Fruit fly (Drosophila melanogaster) whole organism, embryonic: ENCODE results near the gene euc.

Source experiments
- Abd-B ChIP-seq: fragments of 200-800 bp; sonication (Bioruptor generic); optimal IDR thresholded peaks from 2 replicates; lab custom pipeline; 2018; ENCODE audit warnings: missing biosample characterization, mild to moderate bottlenecking, missing genetic modification characterization, moderate library complexity
- CG11504 ChIP-seq: fragments of 200-800 bp; sonication (Bioruptor generic); optimal IDR thresholded peaks from 3 replicates; lab custom pipeline; 2019; ENCODE audit warnings: missing biosample characterization, mild to moderate bottlenecking, missing genetic modification characterization, moderate library complexity
- CG11560 ChIP-seq: fragments of 200-800 bp; sonication (Bioruptor generic); IDR thresholded peaks from 3 replicates; pipeline ENCODE4 v1.3.6; 2022; ENCODE audit warnings: missing biosample characterization, missing genetic modification characterization
- CG12942 ChIP-seq: fragments of 200-800 bp; sonication (Bioruptor generic); optimal IDR thresholded peaks from 3 replicates; lab custom pipeline; 2016; ENCODE audit warnings: missing biosample characterization, missing genetic modification characterization
- CG15011 ChIP-seq: fragments of 200-800 bp; sonication (Bioruptor generic); optimal IDR thresholded peaks from 3 replicates; lab custom pipeline; 2018; ENCODE audit warnings: missing biosample characterization, mild to moderate bottlenecking, missing genetic modification characterization
- CG15601 ChIP-seq: fragments of 200-800 bp; sonication (Bioruptor generic); optimal IDR thresholded peaks from 3 replicates; lab custom pipeline; 2019; ENCODE audit warnings: missing biosample characterization, mild to moderate bottlenecking, missing genetic modification characterization, moderate library complexity
- CG17385 ChIP-seq: fragments of 200-800 bp; sonication (Bioruptor generic); optimal IDR thresholded peaks from 3 replicates; lab custom pipeline; 2018; ENCODE audit warnings: missing biosample characterization, mild to moderate bottlenecking, missing genetic modification characterization
- CG17802 ChIP-seq: fragments of 200-800 bp; sonication (Bioruptor generic); optimal IDR thresholded peaks from 2 replicates; lab custom pipeline; 2018; ENCODE audit warnings: missing biosample characterization, mild to moderate bottlenecking, missing genetic modification characterization, moderate library complexity
- CG18262 ChIP-seq: fragments of 200-800 bp; optimal IDR thresholded peaks from 3 replicates; lab custom pipeline; 2019; ENCODE audit warnings: missing biosample characterization, mild to moderate bottlenecking, missing genetic modification characterization, moderate library complexity
- CG2116 ChIP-seq: fragments of 200-800 bp; sonication (Bioruptor generic); optimal IDR thresholded peaks from 3 replicates; lab custom pipeline; 2018; ENCODE audit warnings: missing biosample characterization, mild to moderate bottlenecking, missing genetic modification characterization
- CG2712 ChIP-seq: fragments of 200-800 bp; optimal IDR thresholded peaks from 3 replicates; lab custom pipeline; 2019; ENCODE audit warnings: missing biosample characterization, mild to moderate bottlenecking, missing genetic modification characterization, moderate library complexity
- CG4328 ChIP-seq: fragments of 200-800 bp; sonication (Bioruptor generic); optimal IDR thresholded peaks from 3 replicates; lab custom pipeline; 2017; ENCODE audit warnings: missing biosample characterization, missing genetic modification reagents, missing genetic modification characterization
- CG4360 ChIP-seq: fragments of 200-800 bp; sonication (Bioruptor generic); IDR thresholded peaks from 2 replicates; pipeline ENCODE4 v1.3.6; 2022; ENCODE audit warnings: missing biosample characterization, missing genetic modification characterization
- CG4424 ChIP-seq: fragments of 200-800 bp; sonication (Bioruptor generic); optimal IDR thresholded peaks from 3 replicates; lab custom pipeline; 2016; ENCODE audit warnings: missing biosample characterization, missing genetic modification characterization
- CG4820 ChIP-seq: fragments of 200-800 bp; sonication (Bioruptor generic); optimal IDR thresholded peaks from 3 replicates; lab custom pipeline; 2016; ENCODE audit warnings: missing biosample characterization, missing genetic modification characterization
- CG7928 ChIP-seq: fragments of 200-800 bp; sonication (Bioruptor generic); optimal IDR thresholded peaks from 2 replicates; lab custom pipeline; 2017; ENCODE audit warnings: missing biosample characterization, mild to moderate bottlenecking, missing genetic modification characterization
- CG8388 ChIP-seq: fragments of 200-800 bp; sonication (Bioruptor generic); optimal IDR thresholded peaks from 2 replicates; lab custom pipeline; 2019; ENCODE audit warnings: missing biosample characterization, mild to moderate bottlenecking, missing genetic modification characterization, moderate library complexity
- CG9437 ChIP-seq: fragments of 200-800 bp; sonication (Bioruptor generic); optimal IDR thresholded peaks from 2 replicates; lab custom pipeline; 2018; ENCODE audit warnings: missing biosample characterization, mild to moderate bottlenecking, missing genetic modification characterization
- Eip74EF ChIP-seq, 2 experiments: fragments of 200-800 bp in 1 of 2; fragments of >200 bp in 1 of 2; sonication (Bioruptor generic) in 1 of 2; optimal IDR thresholded peaks; 2 replicates each; lab custom pipeline; 2017 to 2019; ENCODE audit warnings: missing biosample characterization in 2 of 2, missing genetic modification characterization in 2 of 2, mild to moderate bottlenecking in 1 of 2, moderate library complexity in 1 of 2
- Jarid2 ChIP-seq: fragments of 200-800 bp; sonication (Bioruptor generic); optimal IDR thresholded peaks from 3 replicates; lab custom pipeline; 2017; ENCODE audit warnings: mild to moderate bottlenecking, missing biosample characterization, missing genetic modification reagents, missing genetic modification characterization
- Lpt ChIP-seq: fragments of >200 bp; optimal IDR thresholded peaks from 2 replicates; lab custom pipeline; 2018; ENCODE audit warnings: missing biosample characterization, missing genetic modification characterization
- MBD-R2 ChIP-seq: fragments of 200-800 bp; sonication (Bioruptor generic); IDR thresholded peaks from 2 replicates; pipeline ENCODE4 v1.3.6; 2022; ENCODE audit warnings: missing biosample characterization, missing genetic modification characterization
- Opbp ChIP-seq: fragments of 200-800 bp; sonication (Bioruptor generic); IDR thresholded peaks from 3 replicates; pipeline ENCODE4 v1.3.6; 2022; ENCODE audit warnings: missing biosample characterization, missing genetic modification characterization; ENCODE audit not compliant: partially characterized antibody
- Ravus ChIP-seq: fragments of 200-800 bp; sonication (Bioruptor generic); IDR thresholded peaks from 2 replicates; pipeline ENCODE4 v1.3.6; 2022; ENCODE audit warnings: missing biosample characterization, missing genetic modification characterization
- abd-A ChIP-seq: fragments of 200-800 bp; sonication (Bioruptor generic); optimal IDR thresholded peaks from 3 replicates; lab custom pipeline; 2019; ENCODE audit warnings: missing biosample characterization, mild to moderate bottlenecking, missing genetic modification characterization, moderate library complexity
- al ChIP-seq: fragments of 200-800 bp; sonication (Bioruptor generic); IDR thresholded peaks from 2 replicates; pipeline ENCODE4 v1.3.6; 2022; ENCODE audit warnings: missing biosample characterization, missing genetic modification characterization
- az2 ChIP-seq: fragments of 200-800 bp; sonication (Bioruptor generic); optimal IDR thresholded peaks from 3 replicates; lab custom pipeline; 2016; ENCODE audit warnings: missing biosample characterization, missing genetic modification characterization
- bowl ChIP-seq: fragments of 200-800 bp; sonication (Bioruptor generic); IDR thresholded peaks from 2 replicates; pipeline ENCODE4 v1.3.6; 2022; ENCODE audit warnings: missing biosample characterization, missing genetic modification characterization
- cad ChIP-seq: fragments of >200 bp; optimal IDR thresholded peaks from 2 replicates; lab custom pipeline; 2017; ENCODE audit warnings: missing biosample characterization, missing genetic modification characterization
- cg ChIP-seq: fragments of 200-800 bp; sonication (Bioruptor generic); optimal IDR thresholded peaks from 3 replicates; lab custom pipeline; 2019; ENCODE audit warnings: missing biosample characterization, mild to moderate bottlenecking, missing genetic modification characterization, moderate library complexity
- chinmo ChIP-seq: fragments of 200-800 bp; sonication (Bioruptor generic); IDR thresholded peaks from 4 replicates; pipeline ENCODE4 v1.3.6; 2022; ENCODE audit warnings: missing biosample characterization, missing genetic modification characterization; ENCODE audit not compliant: partially characterized antibody
- croc ChIP-seq: fragments of 200-800 bp; sonication (Bioruptor generic); conservative IDR thresholded peaks from 3 replicates; pipeline ENCODE4 v1.3.6; 2022; ENCODE audit warnings: missing biosample characterization, missing genetic modification characterization
- crp ChIP-seq, 2 experiments: fragments of 200-800 bp; sonication (Bioruptor generic); optimal IDR thresholded peaks; 2 replicates in 1 of 2; 3 replicates in 1 of 2; lab custom pipeline; 2017; ENCODE audit warnings: missing biosample characterization in 2 of 2, missing genetic modification characterization in 2 of 2, mild to moderate bottlenecking in 1 of 2, moderate library complexity in 1 of 2
- cwo ChIP-seq: fragments of 200-800 bp; sonication (Bioruptor generic); optimal IDR thresholded peaks from 3 replicates; lab custom pipeline; 2017; ENCODE audit warnings: missing biosample characterization, missing genetic modification characterization, mild to moderate bottlenecking, moderate library complexity, missing genetic modification reagents
- exex ChIP-seq: fragments of 200-800 bp; sonication (Bioruptor generic); optimal IDR thresholded peaks from 4 replicates; lab custom pipeline; 2018; ENCODE audit warnings: missing biosample characterization, mild to moderate bottlenecking, missing genetic modification characterization, moderate library complexity
- gcm ChIP-seq: fragments of 200-800 bp; sonication (Bioruptor generic); optimal IDR thresholded peaks from 2 replicates; lab custom pipeline; 2019; ENCODE audit warnings: missing biosample characterization, mild to moderate bottlenecking, missing genetic modification characterization, moderate library complexity
- grn ChIP-seq: fragments of 200-800 bp; sonication (Bioruptor generic); optimal IDR thresholded peaks from 3 replicates; lab custom pipeline; 2017; ENCODE audit warnings: missing biosample characterization, missing genetic modification characterization
- gro ChIP-seq: fragments of 200-800 bp; sonication (Bioruptor generic); optimal IDR thresholded peaks from 2 replicates; lab custom pipeline; 2016; ENCODE audit warnings: missing biosample characterization, missing genetic modification characterization
- maf-S ChIP-seq: fragments of 200-800 bp; sonication (Bioruptor generic); optimal IDR thresholded peaks from 2 replicates; lab custom pipeline; 2016; ENCODE audit warnings: missing biosample characterization, missing genetic modification characterization
- pb ChIP-seq: fragments of 200-800 bp; sonication (Bioruptor generic); optimal IDR thresholded peaks from 3 replicates; lab custom pipeline; 2016; ENCODE audit warnings: missing biosample characterization, missing genetic modification characterization
- pnt ChIP-seq: fragments of 200-800 bp; sonication (Bioruptor generic); optimal IDR thresholded peaks from 3 replicates; lab custom pipeline; 2016; ENCODE audit warnings: missing biosample characterization, missing genetic modification characterization
- run ChIP-seq: fragments of 200-800 bp; sonication (Bioruptor generic); optimal IDR thresholded peaks from 3 replicates; lab custom pipeline; 2018; ENCODE audit warnings: missing biosample characterization, mild to moderate bottlenecking, missing genetic modification characterization
- scrt ChIP-seq: fragments of 200-800 bp; sonication (Bioruptor generic); optimal IDR thresholded peaks from 2 replicates; lab custom pipeline; 2018; ENCODE audit warnings: missing biosample characterization, mild to moderate bottlenecking, missing genetic modification characterization, moderate library complexity
- sob ChIP-seq: fragments of 200-800 bp; sonication (Bioruptor generic); IDR thresholded peaks from 2 replicates; pipeline ENCODE4 v1.3.6; 2022; ENCODE audit warnings: missing biosample characterization, missing genetic modification characterization
- tx ChIP-seq: fragments of 200-800 bp; sonication (Bioruptor generic); optimal IDR thresholded peaks from 2 replicates; lab custom pipeline; 2016; ENCODE audit warnings: missing biosample characterization, missing genetic modification characterization
- vvl ChIP-seq: fragments of 200-800 bp; sonication (Bioruptor generic); IDR thresholded peaks from 2 replicates; pipeline ENCODE4 v1.3.6; 2022; ENCODE audit warnings: missing biosample characterization, missing genetic modification characterization
- wor ChIP-seq: fragments of 200-800 bp; sonication (Bioruptor generic); IDR thresholded peaks from 2 replicates; pipeline ENCODE4 v1.3.6; 2022; ENCODE audit warnings: missing biosample characterization, missing genetic modification characterization
- z ChIP-seq: fragments of 200-800 bp; sonication (Bioruptor generic); IDR thresholded peaks from 3 replicates; pipeline ENCODE4 v1.3.6; 2022; ENCODE audit warnings: missing biosample characterization, missing genetic modification characterization

euc gene

dm6 chr3R:18987428-18988416 is 9.1 kb upstream of the euc start (continued):
- TF ChIP-seq Jarid2 (GFP tag; lab: Kevin White, UChicago), result no peak
- peak; percentile 14 for TF ChIP-seq az2 (GFP tag; lab: Kevin White, UChicago)
- TF ChIP-seq Lpt, result no peak
- TF ChIP-seq Ravus (GFP tag; lab: Robert Waterston, UW), result no peak
- no peak for TF ChIP-seq CG7928
- no peak for TF ChIP-seq crp (GFP tag; optimal IDR thresholded peaks at IDR 0.05; lab: Kevin White, UChicago)
- no peak for TF ChIP-seq gro (GFP tag; lab: Kevin White, UChicago)
- peak; percentile 36 for TF ChIP-seq CG18262 (tag; lab: Kevin White, UChicago)
- no peak for TF ChIP-seq CG11560 (tag; lab: Robert Waterston, UW)
- TF ChIP-seq CG17802 (tag; lab: Kevin White, UChicago), result no peak
- TF ChIP-seq run (tag; lab: Kevin White, UChicago), result peak; percentile 12
- no peak for TF ChIP-seq CG9437
- TF ChIP-seq Opbp (GFP tag; lab: Robert Waterston, UW), result no peak
- 0 out of 4 replicates have a peak, but pooled peaks have one; percentile 59 for TF ChIP-seq chinmo (GFP tag; lab: Robert Waterston, UW)
- no peak for TF ChIP-seq CG8388 (GFP tag; lab: Kevin White, UChicago)
- TF ChIP-seq al, result no peak
- TF ChIP-seq grn (GFP tag; lab: Kevin White, UChicago), result no peak
- no peak for TF ChIP-seq Eip74EF (GFP tag; optimal IDR thresholded peaks at IDR 0.05; lab: Kevin White, UChicago)
- TF ChIP-seq cwo (GFP tag; lab: Kevin White, UChicago), result peak; percentile 16
- no peak for TF ChIP-seq maf-S (GFP tag; lab: Kevin White, UChicago)
- peak; percentile 22 for TF ChIP-seq CG17385
- TF ChIP-seq CG2712, result peak; percentile 24
- no peak for TF ChIP-seq MBD-R2 (GFP tag; lab: Robert Waterston, UW)
- TF ChIP-seq CG4328 (GFP tag; lab: Kevin White, UChicago), result no peak
- TF ChIP-seq CG15601 (tag; lab: Kevin White, UChicago), result peak; percentile 35
- no peak for TF ChIP-seq CG15011 (GFP tag; lab: Kevin White, UChicago)
- no peak for TF ChIP-seq CG4424 (GFP tag; lab: Kevin White, UChicago)
- TF ChIP-seq sob (GFP tag; lab: Robert Waterston, UW), result 0 out of 2 replicates have a peak, but pooled peaks have one; percentile 36
- no peak for TF ChIP-seq bowl
- no peak for TF ChIP-seq croc
- no peak for TF ChIP-seq z (GFP tag; lab: Robert Waterston, UW)
- no peak for TF ChIP-seq CG12942 (GFP tag; lab: Kevin White, UChicago)
- no peak for TF ChIP-seq CG2116
- TF ChIP-seq scrt (GFP tag; lab: Kevin White, UChicago), result no peak
- no peak for TF ChIP-seq wor (GFP tag; lab: Robert Waterston, UW)
- peak; percentile 33 for TF ChIP-seq pnt (GFP tag; lab: Kevin White, UChicago)
- no peak for TF ChIP-seq Abd-B (GFP tag; lab: Kevin White, UChicago)
- TF ChIP-seq CG4820 (GFP tag; lab: Kevin White, UChicago), result no peak
- peak; percentile 42 for TF ChIP-seq abd-A (tag; lab: Kevin White, UChicago)
- peak; percentile 40 for TF ChIP-seq CG11504 (tag; lab: Kevin White, UChicago)
- peak; percentile 63 for TF ChIP-seq cg
- no peak for TF ChIP-seq cad (GFP tag; lab: Kevin White, UChicago)
- TF ChIP-seq pb (GFP tag; lab: Kevin White, UChicago), result peak; percentile 49
- TF ChIP-seq CG4360 (GFP tag; lab: Robert Waterston, UW), result 0 out of 2 replicates have a peak, but pooled peaks have one; percentile 20
- TF ChIP-seq exex, result no peak
- no peak for TF ChIP-seq tx (GFP tag; lab: Kevin White, UChicago)
- peak; percentile 57 for TF ChIP-seq gcm (GFP tag; lab: Kevin White, UChicago)
- peak; percentile 27; the same call in 1 of the 2 replicates for TF ChIP-seq vvl (GFP tag; lab: Robert Waterston, UW)
